Worm (Caenorhabditis elegans) whole organism, late embryonic: Measurements from ENCODE around the gene lron-4.
A peak's percentile ranks its signal among the peaks of the same experiment; 100 is the strongest.

Experiments
- Y22D7AL.16 ChIP-seq: sonication (generic microtip); optimal IDR thresholded peaks from 2 replicates; lab custom pipeline; 2016; ENCODE audit warnings: missing genetic modification characterization, missing compliant biosample characterization
- ama-1 ChIP-seq: fragments of 150-350 bp; optimal IDR thresholded peaks from 2 replicates; lab custom pipeline; 2014
- ceh-30 ChIP-seq: fragments of 150-350 bp; optimal IDR thresholded peaks from 2 replicates; lab custom pipeline; 2014; ENCODE audit warnings: missing biosample characterization, missing genetic modification characterization
- ceh-6 ChIP-seq: fragments of 200-800 bp; sonication (Bioruptor generic); optimal IDR thresholded peaks from 2 replicates; lab custom pipeline; 2018; ENCODE audit warnings: mild to moderate bottlenecking, missing genetic modification characterization, missing compliant biosample characterization
- fkh-10 ChIP-seq: fragments of 150-350 bp; optimal IDR thresholded peaks from 2 replicates; lab custom pipeline; 2014; ENCODE audit warnings: missing biosample characterization, missing genetic modification reagents, missing genetic modification characterization
- fkh-6 ChIP-seq: sonication (generic microtip); optimal IDR thresholded peaks from 2 replicates; lab custom pipeline; 2016; ENCODE audit warnings: missing genetic modification characterization, missing compliant biosample characterization
- gmeb-2 ChIP-seq: sonication (generic microtip); optimal IDR thresholded peaks from 2 replicates; lab custom pipeline; 2016; ENCODE audit warnings: missing genetic modification characterization, inconsistent platforms, missing compliant biosample characterization
- hlh-13 ChIP-seq: fragments of 200-800 bp; sonication (Bioruptor generic); optimal IDR thresholded peaks from 2 replicates; lab custom pipeline; 2018; ENCODE audit warnings: mild to moderate bottlenecking, missing genetic modification characterization, missing compliant biosample characterization
- hlh-30 ChIP-seq: sonication (generic microtip); optimal IDR thresholded peaks from 2 replicates; lab custom pipeline; 2017; ENCODE audit warnings: antibody characterized with exemption, missing genetic modification characterization, missing compliant biosample characterization; ENCODE audit not compliant: insufficient read depth
- nhr-11 ChIP-seq: fragments of 150-350 bp; optimal IDR thresholded peaks from 2 replicates; lab custom pipeline; 2014; ENCODE audit warnings: missing biosample characterization, missing genetic modification characterization
- pax-1 ChIP-seq: fragments of 150-350 bp; optimal IDR thresholded peaks from 2 replicates; lab custom pipeline; 2014; ENCODE audit warnings: missing biosample characterization, missing genetic modification characterization
- sox-4 ChIP-seq: sonication (generic microtip); optimal IDR thresholded peaks from 2 replicates; lab custom pipeline; 2017; ENCODE audit warnings: mild to moderate bottlenecking, missing genetic modification characterization, inconsistent platforms, missing compliant biosample characterization
- unc-86 ChIP-seq: sonication (generic microtip); optimal IDR thresholded peaks from 2 replicates; lab custom pipeline; 2016; ENCODE audit warnings: missing genetic modification characterization, missing compliant biosample characterization

DNA sequence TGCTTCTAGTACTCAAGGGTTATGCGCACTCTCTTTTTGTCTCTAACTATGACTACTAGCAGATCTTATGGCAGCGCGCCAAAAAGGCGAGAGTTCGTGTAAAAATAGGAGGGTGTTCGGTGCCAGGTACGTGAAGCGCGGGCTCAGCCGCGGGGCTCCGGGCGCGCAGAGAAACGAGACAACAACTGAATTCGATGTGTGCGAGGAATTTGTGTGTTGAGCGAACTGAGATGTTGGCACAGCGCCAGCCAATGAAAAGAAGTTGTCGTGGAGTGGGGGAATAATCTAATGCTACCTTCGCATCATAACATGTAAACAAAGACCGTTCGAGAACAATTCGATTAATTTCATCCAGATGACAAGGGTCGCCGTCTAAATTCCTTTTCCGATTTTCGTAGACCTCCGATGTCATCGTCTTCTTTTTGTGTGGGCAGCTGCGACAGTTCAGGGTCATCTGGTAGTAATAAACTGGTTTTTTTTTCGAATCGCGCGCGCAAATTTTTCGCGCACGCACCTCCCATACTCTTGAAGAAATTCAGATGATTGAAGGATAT is 19.5 kb upstream of the lron-4 start:
- TF ChIP-seq ceh-6 (GFP tag; lab: Kevin White, UChicago) (peak; percentile 35), pax-1 (tag; lab: Kevin White, UChicago) (no peak), sox-4 (tag; lab: Kevin White, UChicago) (no peak), hlh-30 (tag; lab: Kevin White, UChicago) (no peak), Y22D7AL.16 (tag; lab: Kevin White, UChicago) (no peak), gmeb-2 (tag; lab: Kevin White, UChicago) (no peak), fkh-6 (peak; percentile 3), ama-1 (lab: Kevin White, UChicago) (no peak), unc-86 (tag; lab: Kevin White, UChicago) (no peak), hlh-13 (GFP tag; lab: Kevin White, UChicago) (no peak), nhr-11 (tag; lab: Kevin White, UChicago) (no peak), ceh-30 (tag; lab: Kevin White, UChicago) (no peak), fkh-10 (no peak)
